Fruit fly (Drosophila melanogaster): Measurements from ENCODE around the gene CG33189.

dm6 chr3R:8798332-8798731 lies 17.7 kb upstream of the CG33189 start:
- TF ChIP-seq CG8478 (optimal IDR thresholded peaks at IDR 0.05) (no peak), psq (optimal IDR thresholded peaks at IDR 0.05) (no peak), usp (GFP tag; optimal IDR thresholded peaks at IDR 0.05) (no peak), Dll (optimal IDR thresholded peaks at IDR 0.05) (no peak), pan (optimal IDR thresholded peaks at IDR 0.05) (no peak), EcR (GFP tag; optimal IDR thresholded peaks at IDR 0.05) (no peak)
